Worm (Caenorhabditis elegans) whole organism, mixed stage, embryonic: ENCODE data around the gene pdtf-1.

Source experiments
- blmp-1 ChIP-seq: fragments of 150-350 bp; optimal IDR thresholded peaks from 2 replicates; lab custom pipeline; 2014; ENCODE audit warnings: missing biosample characterization, missing genetic modification characterization
- ceh-39 ChIP-seq: fragments of 150-350 bp; optimal IDR thresholded peaks from 2 replicates; lab custom pipeline; 2014; ENCODE audit warnings: missing biosample characterization, missing genetic modification characterization
- ceh-43 ChIP-seq: fragments of 200-800 bp; sonication (Bioruptor generic); optimal IDR thresholded peaks from 2 replicates; lab custom pipeline; 2018; ENCODE audit warnings: mild to moderate bottlenecking, missing genetic modification characterization, moderate library complexity, missing compliant biosample characterization
- ceh-83 ChIP-seq: fragments of 200-800 bp; sonication (Bioruptor generic); optimal IDR thresholded peaks from 2 replicates; lab custom pipeline; 2018; ENCODE audit warnings: mild to moderate bottlenecking, missing genetic modification characterization, missing compliant biosample characterization
- ces-1 ChIP-seq: fragments of 150-350 bp; optimal IDR thresholded peaks from 2 replicates; lab custom pipeline; 2014; ENCODE audit warnings: missing biosample characterization, missing genetic modification reagents, missing genetic modification characterization
- cnd-1 ChIP-seq: fragments of 200-800 bp; sonication (Bioruptor generic); optimal IDR thresholded peaks from 2 replicates; lab custom pipeline; 2018; ENCODE audit warnings: mild to moderate bottlenecking, missing genetic modification characterization, missing compliant biosample characterization
- drap-1 ChIP-seq: fragments of 200-800 bp; sonication (Bioruptor generic); optimal IDR thresholded peaks from 3 replicates; lab custom pipeline; 2018; ENCODE audit warnings: mild to moderate bottlenecking, missing genetic modification characterization, missing compliant biosample characterization
- elt-1 ChIP-seq: sonication (generic microtip); optimal IDR thresholded peaks from 2 replicates; lab custom pipeline; 2017; ENCODE audit warnings: missing genetic modification characterization, mild to moderate bottlenecking, missing compliant biosample characterization, antibody characterized with exemption, moderate library complexity, borderline replicate concordance; ENCODE audit not compliant: insufficient read depth
- elt-3 ChIP-seq: fragments of 150-350 bp; optimal IDR thresholded peaks from 2 replicates; lab custom pipeline; 2014; ENCODE audit warnings: missing biosample characterization, missing genetic modification characterization
- flh-1 ChIP-seq: fragments of 200-800 bp; sonication (Bioruptor generic); optimal IDR thresholded peaks from 2 replicates; lab custom pipeline; 2018; ENCODE audit warnings: mild to moderate bottlenecking, missing genetic modification characterization, moderate library complexity, missing compliant biosample characterization
- ham-2 ChIP-seq: fragments of 200-800 bp; sonication (Bioruptor generic); optimal IDR thresholded peaks from 2 replicates; lab custom pipeline; 2018; ENCODE audit warnings: mild to moderate bottlenecking, missing genetic modification characterization, missing compliant biosample characterization
- hlh-1 ChIP-seq: fragments of 150-350 bp; optimal IDR thresholded peaks from 2 replicates; lab custom pipeline; 2014; ENCODE audit warnings: missing biosample characterization, missing genetic modification reagents, missing genetic modification characterization
- lin-13 ChIP-seq: fragments of 150-350 bp; optimal IDR thresholded peaks from 2 replicates; lab custom pipeline; 2014; ENCODE audit warnings: missing biosample characterization, missing genetic modification characterization
- lin-32 ChIP-seq: fragments of 200-800 bp; sonication (Bioruptor generic); optimal IDR thresholded peaks from 2 replicates; lab custom pipeline; 2018; ENCODE audit warnings: mild to moderate bottlenecking, missing genetic modification characterization, missing compliant biosample characterization
- lsy-2 ChIP-seq: fragments of 150-350 bp; optimal IDR thresholded peaks from 2 replicates; lab custom pipeline; 2014; ENCODE audit warnings: missing biosample characterization, missing genetic modification characterization
- mab-5 ChIP-seq: fragments of 150-350 bp; optimal IDR thresholded peaks from 2 replicates; lab custom pipeline; 2014; ENCODE audit warnings: missing biosample characterization, missing genetic modification characterization
- mep-1 ChIP-seq: fragments of 150-350 bp; optimal IDR thresholded peaks from 2 replicates; lab custom pipeline; 2017; ENCODE audit warnings: missing biosample characterization, missing genetic modification reagents, missing genetic modification characterization, inconsistent platforms
- mls-2 ChIP-seq: sonication (generic microtip); optimal IDR thresholded peaks from 2 replicates; lab custom pipeline; 2016; ENCODE audit warnings: mild to moderate bottlenecking, missing genetic modification characterization, moderate library complexity, missing compliant biosample characterization
- nhr-12 ChIP-seq: fragments of 150-350 bp; optimal IDR thresholded peaks from 2 replicates; lab custom pipeline; 2014; ENCODE audit warnings: missing biosample characterization, missing genetic modification characterization
- nhr-2 ChIP-seq: fragments of 150-350 bp; optimal IDR thresholded peaks from 2 replicates; lab custom pipeline; 2014; ENCODE audit warnings: missing biosample characterization, missing genetic modification characterization
- nhr-237 ChIP-seq: fragments of 150-350 bp; optimal IDR thresholded peaks from 2 replicates; lab custom pipeline; 2014; ENCODE audit warnings: missing biosample characterization, missing genetic modification characterization
- nhr-28 ChIP-seq: fragments of 150-350 bp; optimal IDR thresholded peaks from 2 replicates; lab custom pipeline; 2014; ENCODE audit warnings: missing biosample characterization, missing genetic modification characterization
- nhr-76 ChIP-seq: sonication (generic microtip); optimal IDR thresholded peaks from 2 replicates; lab custom pipeline; 2017; ENCODE audit warnings: missing biosample characterization, missing genetic modification characterization
- pha-4 ChIP-seq: fragments of 150-350 bp; optimal IDR thresholded peaks from 2 replicates; lab custom pipeline; 2018; ENCODE audit warnings: missing biosample characterization, missing genetic modification reagents, missing genetic modification characterization
- sem-2 ChIP-seq: fragments of 200-800 bp; sonication (Bioruptor generic); optimal IDR thresholded peaks from 2 replicates; lab custom pipeline; 2018; ENCODE audit warnings: mild to moderate bottlenecking, missing genetic modification characterization, missing compliant biosample characterization
- snpc-4 ChIP-seq: fragments of 150-350 bp; optimal IDR thresholded peaks from 2 replicates; lab custom pipeline; 2014; ENCODE audit warnings: missing biosample characterization, missing genetic modification characterization
- sptf-1 ChIP-seq: sonication (generic microtip); optimal IDR thresholded peaks from 2 replicates; lab custom pipeline; 2017; ENCODE audit warnings: mild to moderate bottlenecking, missing genetic modification characterization, moderate library complexity, missing compliant biosample characterization
- tbx-8 ChIP-seq: fragments of 200-800 bp; sonication (Bioruptor generic); optimal IDR thresholded peaks from 2 replicates; lab custom pipeline; 2018; ENCODE audit warnings: mild to moderate bottlenecking, missing genetic modification characterization, moderate library complexity, missing compliant biosample characterization
- unc-120 ChIP-seq: sonication (generic microtip); optimal IDR thresholded peaks from 2 replicates; lab custom pipeline; 2017; ENCODE audit warnings: missing genetic modification characterization, missing compliant biosample characterization; ENCODE audit not compliant: poor library complexity, severe bottlenecking
- unc-39 ChIP-seq: fragments of 150-350 bp; optimal IDR thresholded peaks from 2 replicates; lab custom pipeline; 2014; ENCODE audit warnings: missing biosample characterization, missing genetic modification characterization
- unc-62 ChIP-seq: fragments of 150-350 bp; optimal IDR thresholded peaks from 2 replicates; lab custom pipeline; 2014; ENCODE audit warnings: missing biosample characterization, missing genetic modification reagents, missing genetic modification characterization
- zip-8 ChIP-seq: fragments of 150-350 bp; optimal IDR thresholded peaks from 2 replicates; lab custom pipeline; 2014; ENCODE audit warnings: missing biosample characterization, missing genetic modification characterization
- ztf-11 ChIP-seq: fragments of 150-350 bp; optimal IDR thresholded peaks from 2 replicates; lab custom pipeline; 2014; ENCODE audit warnings: missing biosample characterization, missing genetic modification characterization

Gene pdtf-1

ce11 chrIV:8476880-8477279 is 44.0 kb downstream of the pdtf-1 start, which contains the start of gene spp-10:
TSS of gene spp-10 (plus strand) at chrIV:8477180.
- TF ChIP-seq nhr-12 (tag; lab: Kevin White, UChicago) (no peak), zip-8 (tag; lab: Kevin White, UChicago) (no peak), unc-120 (tag; lab: Kevin White, UChicago) (no peak), nhr-76 (tag; lab: Kevin White, UChicago) (no peak), ceh-43 (no peak), tbx-8 (GFP tag; lab: Kevin White, UChicago) (no peak), ham-2 (GFP tag; lab: Kevin White, UChicago) (no peak), pha-4 (no peak), lin-13 (tag; lab: Kevin White, UChicago) (no peak), ces-1 (GFP tag; lab: Kevin White, UChicago) (no peak), cnd-1 (tag; lab: Kevin White, UChicago) (no peak), nhr-2 (no peak), ztf-11 (no peak), lin-32 (GFP tag; lab: Kevin White, UChicago) (no peak), mep-1 (no peak)

ce11 chrIV:8478516-8478915 is 45.7 kb downstream of the pdtf-1 start:
- no peak for TF ChIP-seq lsy-2 (tag; lab: Kevin White, UChicago)
- no peak for TF ChIP-seq drap-1 (GFP tag; lab: Kevin White, UChicago)
- TF ChIP-seq hlh-1 (tag; lab: Kevin White, UChicago): no peak
- TF ChIP-seq nhr-2: no peak
- no peak for TF ChIP-seq ceh-39
- TF ChIP-seq ceh-83 (GFP tag; lab: Kevin White, UChicago): no peak
- no peak for TF ChIP-seq ces-1 (GFP tag; lab: Kevin White, UChicago)
- no peak for TF ChIP-seq lin-32 (GFP tag; lab: Kevin White, UChicago)
- TF ChIP-seq snpc-4 (tag; lab: Kevin White, UChicago): no peak

- TF ChIP-seq elt-3: no peak
- TF ChIP-seq unc-120 (tag; lab: Kevin White, UChicago): no peak
- no peak for TF ChIP-seq unc-62 (GFP tag; lab: Kevin White, UChicago)
- no peak for TF ChIP-seq ztf-11
- TF ChIP-seq blmp-1: no peak
- TF ChIP-seq mep-1: no peak
- TF ChIP-seq ham-2 (GFP tag; lab: Kevin White, UChicago): no peak
- TF ChIP-seq nhr-12 (tag; lab: Kevin White, UChicago): no peak
- TF ChIP-seq flh-1 (GFP tag; lab: Kevin White, UChicago): no peak
- TF ChIP-seq lin-13 (tag; lab: Kevin White, UChicago): no peak
- no peak for TF ChIP-seq mab-5 (tag; lab: Kevin White, UChicago)
- TF ChIP-seq sptf-1 (tag; lab: Kevin White, UChicago): no peak
Observed at ce11 chrIV:8479346-8479745, 46.5 kb downstream of the pdtf-1 start, which contains the start of gene hlh-12. TSS of gene hlh-12 (minus strand) at chrIV:8479446.

ce11 chrIV:8481308-8481707 is 48.5 kb downstream of the pdtf-1 start, which contains the start of gene spp-8:
TSS of gene spp-8 (plus strand) at chrIV:8481664.
- TF ChIP-seq drap-1 (GFP tag; lab: Kevin White, UChicago) (no peak), sem-2 (GFP tag; lab: Kevin White, UChicago) (no peak), lsy-2 (tag; lab: Kevin White, UChicago) (no peak), mab-5 (tag; lab: Kevin White, UChicago) (no peak), flh-1 (GFP tag; lab: Kevin White, UChicago) (no peak), ztf-11 (no peak), nhr-2 (no peak), lin-32 (GFP tag; lab: Kevin White, UChicago) (no peak), mep-1 (no peak), nhr-237 (no peak), unc-39 (tag; lab: Kevin White, UChicago) (no peak), zip-8 (tag; lab: Kevin White, UChicago) (no peak), nhr-28 (tag; lab: Kevin White, UChicago) (no peak)
- TF ChIP-seq, all 35 proteins: peak for 0

DNA sequence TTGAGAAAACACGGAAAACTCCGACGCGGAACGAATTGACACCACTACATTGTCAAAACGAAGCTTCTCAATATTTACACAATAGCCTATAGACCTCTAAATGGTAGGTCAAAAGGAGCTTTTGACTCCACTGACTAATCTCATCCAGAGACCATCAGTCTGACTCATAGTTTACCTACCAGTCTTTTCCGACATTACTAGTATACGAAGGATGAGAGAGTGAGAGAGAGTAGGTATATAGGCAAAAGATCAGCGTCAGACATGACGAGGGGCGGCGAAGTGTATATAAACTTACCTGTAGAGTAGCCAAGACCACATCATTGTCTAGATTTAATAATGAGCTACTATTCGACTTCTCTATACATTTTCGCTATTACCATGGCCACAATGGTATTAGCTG is 54.3 kb downstream of the pdtf-1 start, which contains the start of gene srlf-3:
Gene srlf-3, plus strand, starts transcription at position 301 of the 400 bp plus-strand sequence.
- TF ChIP-seq drap-1 (GFP tag; lab: Kevin White, UChicago) (no peak), sem-2 (GFP tag; lab: Kevin White, UChicago) (no peak), unc-120 (tag; lab: Kevin White, UChicago) (no peak), mab-5 (tag; lab: Kevin White, UChicago) (no peak), mls-2 (tag; lab: Kevin White, UChicago) (no peak), ceh-43 (no peak), ceh-39 (no peak), elt-1 (tag; lab: Kevin White, UChicago) (no peak), sptf-1 (tag; lab: Kevin White, UChicago) (no peak), lin-13 (tag; lab: Kevin White, UChicago) (no peak), nhr-12 (tag; lab: Kevin White, UChicago) (no peak), nhr-2 (no peak), tbx-8 (GFP tag; lab: Kevin White, UChicago) (no peak), zip-8 (tag; lab: Kevin White, UChicago) (no peak), flh-1 (GFP tag; lab: Kevin White, UChicago) (no peak), unc-62 (GFP tag; lab: Kevin White, UChicago) (no peak)
